Fruit fly (Drosophila melanogaster) whole organism, pupa: ENCODE data around the gene Cln7.

Experiments used
- CG10348 ChIP-seq: fragments of 200-800 bp; sonication (Bioruptor generic); IDR thresholded peaks from 2 replicates; pipeline ENCODE4 v1.3.6; 2022; ENCODE audit warnings: missing biosample characterization, missing genetic modification characterization
- CG12605 ChIP-seq: fragments of 200-800 bp; sonication (Bioruptor generic); IDR thresholded peaks from 2 replicates; pipeline ENCODE4 v1.3.6; 2022; ENCODE audit warnings: missing biosample characterization, missing genetic modification characterization
- CG13204 ChIP-seq: fragments of 200-800 bp; sonication (Bioruptor generic); optimal IDR thresholded peaks from 2 replicates; lab custom pipeline; 2018; ENCODE audit warnings: missing biosample characterization, mild to moderate bottlenecking, missing genetic modification characterization, moderate library complexity
- CG14655 ChIP-seq: fragments of 200-800 bp; sonication (Bioruptor generic); optimal IDR thresholded peaks from 3 replicates; lab custom pipeline; 2017; ENCODE audit warnings: mild to moderate bottlenecking, missing biosample characterization, missing genetic modification reagents, missing genetic modification characterization
- CG15710 ChIP-seq: fragments of 200-800 bp; sonication (Bioruptor generic); optimal IDR thresholded peaks from 2 replicates; lab custom pipeline; 2018; ENCODE audit warnings: missing biosample characterization, mild to moderate bottlenecking, missing genetic modification characterization, moderate library complexity
- CG17806 ChIP-seq: fragments of 200-800 bp; sonication (Bioruptor generic); optimal IDR thresholded peaks from 2 replicates; lab custom pipeline; 2018; ENCODE audit warnings: missing biosample characterization, mild to moderate bottlenecking, missing genetic modification characterization, moderate library complexity
- CG32121 ChIP-seq: fragments of 200-800 bp; sonication (Bioruptor generic); IDR thresholded peaks from 2 replicates; pipeline ENCODE4 v1.3.6; 2022; ENCODE audit warnings: missing biosample characterization, missing genetic modification characterization
- CG34367 ChIP-seq: fragments of 200-800 bp; sonication (Bioruptor generic); optimal IDR thresholded peaks from 2 replicates; lab custom pipeline; 2018; ENCODE audit warnings: missing biosample characterization, mild to moderate bottlenecking, missing genetic modification characterization
- CG4496 ChIP-seq: fragments of 200-800 bp; sonication (Bioruptor generic); IDR thresholded peaks from 3 replicates; pipeline ENCODE4 v1.3.6; 2022; ENCODE audit warnings: missing biosample characterization, missing genetic modification characterization
- CG8159 ChIP-seq: fragments of 200-800 bp; sonication (Bioruptor generic); optimal IDR thresholded peaks from 3 replicates; lab custom pipeline; 2018; ENCODE audit warnings: missing biosample characterization, mild to moderate bottlenecking, missing genetic modification characterization, moderate library complexity
- CG8301 ChIP-seq: fragments of 200-800 bp; sonication (Bioruptor generic); optimal IDR thresholded peaks from 2 replicates; lab custom pipeline; 2018; ENCODE audit warnings: missing biosample characterization, mild to moderate bottlenecking, missing genetic modification characterization
- CG9948 ChIP-seq: fragments of 200-800 bp; sonication (Bioruptor generic); optimal IDR thresholded peaks from 2 replicates; lab custom pipeline; 2018; ENCODE audit warnings: missing biosample characterization, mild to moderate bottlenecking, missing genetic modification characterization, moderate library complexity
- D1 ChIP-seq: fragments of 200-800 bp; sonication (Bioruptor generic); optimal IDR thresholded peaks from 2 replicates; lab custom pipeline; 2018; ENCODE audit warnings: missing biosample characterization, mild to moderate bottlenecking, missing genetic modification characterization, moderate library complexity
- EcR ChIP-seq: fragments of 200-800 bp; sonication (Bioruptor generic); optimal IDR thresholded peaks from 3 replicates; lab custom pipeline; 2019; ENCODE audit warnings: missing biosample characterization, missing genetic modification characterization, mild to moderate bottlenecking, moderate library complexity, missing genetic modification reagents
- Ets98B ChIP-seq: fragments of 200-800 bp; sonication (Bioruptor generic); IDR thresholded peaks from 2 replicates; pipeline ENCODE4 v1.3.6; 2022; ENCODE audit warnings: missing biosample characterization, missing genetic modification characterization
- Pif1A ChIP-seq: fragments of 200-800 bp; sonication (Bioruptor generic); optimal IDR thresholded peaks from 3 replicates; lab custom pipeline; 2016; ENCODE audit warnings: missing biosample characterization, missing genetic modification characterization
- Pif1B ChIP-seq: fragments of 200-800 bp; sonication (Bioruptor generic); optimal IDR thresholded peaks from 3 replicates; lab custom pipeline; 2016; ENCODE audit warnings: missing biosample characterization, missing genetic modification characterization
- Snoo ChIP-seq: fragments of 200-800 bp; sonication (Bioruptor generic); optimal IDR thresholded peaks from 3 replicates; lab custom pipeline; 2017; ENCODE audit warnings: missing biosample characterization, mild to moderate bottlenecking, missing genetic modification characterization, inconsistent platforms
- fd96Ca ChIP-seq: fragments of 200-800 bp; sonication (Bioruptor generic); IDR thresholded peaks from 3 replicates; pipeline ENCODE4 v1.3.6; 2022; ENCODE audit warnings: missing biosample characterization, missing genetic modification characterization
- gl ChIP-seq: fragments of 200-800 bp; sonication (Bioruptor generic); optimal IDR thresholded peaks from 2 replicates; lab custom pipeline; 2018; ENCODE audit warnings: missing biosample characterization, mild to moderate bottlenecking, missing genetic modification characterization
- rn ChIP-seq: fragments of 200-800 bp; sonication (Bioruptor generic); IDR thresholded peaks from 2 replicates; pipeline ENCODE4 v1.3.6; 2022; ENCODE audit warnings: missing biosample characterization, missing genetic modification characterization

Gene Cln7

dm6 chr3L:7319768-7320167, 25.2 kb downstream of the Cln7 start, which contains the start of gene CG8607:
Gene CG8607 (plus strand): TSS chr3L:7320068.
- no peak for TF ChIP-seq CG8301 (tag; lab: Kevin White, UChicago)
- no peak for TF ChIP-seq gl (tag; lab: Kevin White, UChicago)
- TF ChIP-seq Ets98B (GFP tag; lab: Robert Waterston, UW) = no peak

DNA sequence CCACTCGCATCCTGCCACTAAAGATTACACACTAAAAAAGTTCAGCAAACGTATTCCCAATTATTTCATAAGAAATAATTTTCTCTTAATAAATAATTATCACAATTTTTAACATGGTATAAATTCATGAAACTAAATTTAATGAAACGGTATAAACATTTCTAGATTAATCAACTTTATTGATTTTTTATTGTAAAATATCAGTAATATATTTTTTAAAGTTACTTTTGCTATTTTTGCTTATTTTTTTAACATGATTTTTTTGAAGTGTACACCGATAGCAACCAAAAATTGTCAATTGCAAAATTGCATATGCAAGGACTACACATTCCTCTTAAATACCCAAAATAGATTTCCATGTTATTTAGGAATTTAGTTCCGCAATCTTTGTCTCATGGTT, 30.9 kb downstream of the Cln7 start:
- TF ChIP-seq D1 (tag; lab: Kevin White, UChicago) (no peak), CG17806 (tag; lab: Kevin White, UChicago) (no peak), Pif1B (GFP tag; lab: Kevin White, UChicago) (no peak), CG34367 (no peak), Pif1A (no peak), CG15710 (tag; lab: Kevin White, UChicago) (no peak), fd96Ca (no peak), Ets98B (GFP tag; lab: Robert Waterston, UW) (no peak), CG32121 (no peak), gl (tag; lab: Kevin White, UChicago) (no peak), rn (GFP tag; lab: Robert Waterston, UW) (no peak), CG13204 (GFP tag; lab: Kevin White, UChicago) (no peak), EcR (GFP tag; lab: Kevin White, UChicago) (no peak), CG10348 (no peak), CG14655 (GFP tag; lab: Kevin White, UChicago) (no peak), CG12605 (GFP tag; lab: Robert Waterston, UW) (no peak), Snoo (tag; lab: Kevin White, UChicago) (no peak)

DNA sequence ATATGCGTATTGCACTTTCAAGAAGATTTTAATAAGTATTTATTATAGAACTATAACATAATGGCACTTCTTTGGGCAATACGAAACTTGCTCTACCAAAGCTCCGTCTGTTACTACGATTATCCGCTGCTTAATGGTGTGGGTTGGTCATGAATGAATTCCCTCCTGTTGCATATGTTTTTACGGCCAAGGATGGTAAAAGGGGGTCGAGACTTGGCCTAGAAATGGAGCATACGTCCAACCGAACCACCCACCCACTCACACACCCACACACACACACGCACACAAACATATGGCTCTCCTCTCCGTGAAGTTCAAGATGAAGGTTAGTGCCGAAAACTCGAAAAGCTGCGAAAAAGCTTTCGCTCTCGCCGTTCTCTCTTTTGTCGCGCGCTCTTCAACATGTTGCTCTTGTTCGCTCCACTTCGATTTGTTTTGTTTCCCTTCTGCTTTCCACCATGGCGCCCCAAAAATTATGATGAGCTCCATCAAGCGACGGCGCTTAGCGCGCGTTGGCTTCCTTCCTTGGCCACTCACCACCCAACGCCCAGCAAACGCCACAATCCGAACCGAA, 31.3 kb downstream of the Cln7 start:
- TF ChIP-seq gl (tag; lab: Kevin White, UChicago) (no peak), CG10348 (no peak), Snoo (tag; lab: Kevin White, UChicago) (no peak), CG9948 (tag; lab: Kevin White, UChicago) (no peak), rn (GFP tag; lab: Robert Waterston, UW) (no peak), Pif1B (GFP tag; lab: Kevin White, UChicago) (no peak), CG8301 (tag; lab: Kevin White, UChicago) (no peak), CG17806 (tag; lab: Kevin White, UChicago) (no peak), CG34367 (no peak), CG32121 (no peak), fd96Ca (no peak), EcR (GFP tag; lab: Kevin White, UChicago) (no peak), CG14655 (GFP tag; lab: Kevin White, UChicago) (no peak)

- TF ChIP-seq CG15710 (tag; lab: Kevin White, UChicago) (no peak), CG12605 (GFP tag; lab: Robert Waterston, UW) (no peak), CG10348 (no peak), Ets98B (GFP tag; lab: Robert Waterston, UW) (no peak), CG14655 (GFP tag; lab: Kevin White, UChicago) (no peak), CG8159 (tag; lab: Kevin White, UChicago) (no peak), CG4496 (GFP tag; lab: Robert Waterston, UW) (no peak), CG17806 (tag; lab: Kevin White, UChicago) (no peak), D1 (tag; lab: Kevin White, UChicago) (no peak), gl (tag; lab: Kevin White, UChicago) (no peak), CG34367 (no peak), Pif1A (no peak), Snoo (tag; lab: Kevin White, UChicago) (no peak), CG8301 (tag; lab: Kevin White, UChicago) (no peak), EcR (GFP tag; lab: Kevin White, UChicago) (no peak), CG13204 (GFP tag; lab: Kevin White, UChicago) (no peak), CG32121 (no peak), fd96Ca (no peak), rn (GFP tag; lab: Robert Waterston, UW) (no peak), Pif1B (GFP tag; lab: Kevin White, UChicago) (no peak)
Observed at dm6 chr3L:7312754-7313153, 32.2 kb downstream of the Cln7 start, which contains the start of gene unc-13-4A. Gene unc-13-4A (minus strand): TSS chr3L:7312896.

DNA sequence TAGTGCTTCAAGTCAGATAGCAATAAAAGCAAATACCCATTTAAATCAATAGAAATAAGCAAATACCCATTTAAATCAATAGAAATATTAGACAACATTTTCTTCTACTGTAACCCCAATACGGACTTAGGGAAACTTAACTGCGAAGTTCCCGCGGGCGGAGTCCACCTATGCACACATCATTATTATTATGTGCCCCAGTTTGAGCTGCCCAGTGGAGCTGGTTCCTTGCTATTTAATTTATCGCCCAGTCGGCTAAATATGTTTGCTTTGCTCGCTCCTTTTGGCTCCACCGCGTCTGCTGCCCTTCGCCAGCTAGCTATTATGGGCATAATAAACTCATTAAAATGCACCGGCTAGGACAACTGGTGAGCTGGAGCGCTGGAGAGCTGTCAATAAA, 44.3 kb downstream of the Cln7 start:
- no peak for TF ChIP-seq D1 (tag; lab: Kevin White, UChicago)
- no peak for TF ChIP-seq rn (GFP tag; lab: Robert Waterston, UW)
- TF ChIP-seq CG8159 (tag; lab: Kevin White, UChicago) = no peak
- no peak for TF ChIP-seq CG32121
- TF ChIP-seq CG9948 (tag; lab: Kevin White, UChicago) = no peak
- TF ChIP-seq Snoo (tag; lab: Kevin White, UChicago) = no peak
- TF ChIP-seq CG15710 (tag; lab: Kevin White, UChicago) = no peak
- TF ChIP-seq CG10348 = no peak
- TF ChIP-seq CG4496 (GFP tag; lab: Robert Waterston, UW) = no peak
- no peak for TF ChIP-seq fd96Ca
- TF ChIP-seq gl (tag; lab: Kevin White, UChicago) = no peak
- TF ChIP-seq CG14655 (GFP tag; lab: Kevin White, UChicago) = no peak
- no peak for TF ChIP-seq Pif1B (GFP tag; lab: Kevin White, UChicago)
- no peak for TF ChIP-seq Ets98B (GFP tag; lab: Robert Waterston, UW)
- TF ChIP-seq EcR (GFP tag; lab: Kevin White, UChicago) = no peak
- no peak for TF ChIP-seq CG12605 (GFP tag; lab: Robert Waterston, UW)
